Fruit fly (Drosophila melanogaster): ENCODE results near the gene CG13698.
A peak's percentile ranks its signal among the peaks of the same experiment; 100 is the strongest.

CG13698 gene

dm6 chr3L:18088027-18088426, 17.9 kb downstream of the CG13698 start (continued):
- TF ChIP-seq salm (tag; optimal IDR thresholded peaks at IDR 0.05) (no peak), CG10959 (GFP tag; IDR thresholded peaks at IDR 0.05) (no peak), knrl (GFP tag; IDR thresholded peaks at IDR 0.05; ENCODE audit: partially characterized antibody) (peak; percentile 73), pzg (GFP tag; optimal IDR thresholded peaks at IDR 0.05) (peak; percentile 3), NfI (GFP tag; optimal IDR thresholded peaks at IDR 0.05) (peak; percentile 19), BEAF-32 (GFP tag; optimal IDR thresholded peaks at IDR 0.05) (peak; percentile 43), psq (GFP tag; optimal IDR thresholded peaks at IDR 0.05) (no peak), CG6254 (GFP tag; optimal IDR thresholded peaks at IDR 0.05) (no peak), Sin3A (optimal IDR thresholded peaks at IDR 0.05) (no peak), emc (GFP tag; optimal IDR thresholded peaks at IDR 0.05) (no peak), Ets65A (GFP tag) (peak; percentile 69), grau (tag; optimal IDR thresholded peaks at IDR 0.05) (no peak), ash1 (GFP tag; optimal IDR thresholded peaks at IDR 0.05) (no peak), bigmax (GFP tag; optimal IDR thresholded peaks at IDR 0.05) (no peak), nerfin-2 (GFP tag; IDR thresholded peaks at IDR 0.05; ENCODE audit: partially characterized antibody) (peak; percentile 18; the same call in 1 of the 2 replicates), CG4617 (GFP tag; optimal IDR thresholded peaks at IDR 0.05; ENCODE audit: borderline replicate concordance) (no peak), Jarid2 (GFP tag; optimal IDR thresholded peaks at IDR 0.05) (peak; percentile 20), CG13424 (tag; optimal IDR thresholded peaks at IDR 0.05) (no peak), CG1647 (GFP tag; optimal IDR thresholded peaks at IDR 0.05) (no peak), Nf-YA (GFP tag; IDR thresholded peaks at IDR 0.05) (no peak), D (optimal IDR thresholded peaks at IDR 0.05) (no peak), D (GFP tag; optimal IDR thresholded peaks at IDR 0.05) (no peak), mld (GFP tag; IDR thresholded peaks at IDR 0.05; ENCODE audit: partially characterized antibody) (no peak), CG16813 (GFP tag; IDR thresholded peaks at IDR 0.05; ENCODE audit: partially characterized antibody) (peak; percentile 43; the same call in 1 of the 3 replicates), cas (GFP tag; IDR thresholded peaks at IDR 0.05) (no peak), CG7357 (GFP tag; IDR thresholded peaks at IDR 0.05) (no peak), schlank (tag; optimal IDR thresholded peaks at IDR 0.05) (no peak), tio (GFP tag; optimal IDR thresholded peaks at IDR 0.05) (no peak), Med (GFP tag) (peak; percentile 84), Aef1 (GFP tag; IDR thresholded peaks at IDR 0.05) (no peak), trh (GFP tag; optimal IDR thresholded peaks at IDR 0.05) (no peak), stwl (tag; optimal IDR thresholded peaks at IDR 0.05) (peak; percentile 100), zfh1 (GFP tag; IDR thresholded peaks at IDR 0.05) (0 out of 3 replicates have a peak, but pooled peaks have one; percentile 17), hb (GFP tag; IDR thresholded peaks at IDR 0.05; ENCODE audit: partially characterized antibody) (no peak), CG2199 (GFP tag; IDR thresholded peaks at IDR 0.05) (peak; percentile 96), BtbVII (GFP tag; optimal IDR thresholded peaks at IDR 0.05) (no peak)

- TF ChIP-seq Fer1 (GFP tag; optimal IDR thresholded peaks at IDR 0.05): no peak
- TF ChIP-seq CG10431 (GFP tag; optimal IDR thresholded peaks at IDR 0.05): peak; percentile 91
- peak in 1 of 2 experiments; percentile 36 for TF ChIP-seq Pdp1 (GFP tag; optimal IDR thresholded peaks at IDR 0.05)
These were observed 18.9 kb downstream of the CG13698 start, which contains the start of gene CG34253 for dm6 chr3L:18086754-18087685. TSS of gene CG34253 (minus strand) at chr3L:18087320.
